Fruit fly (Drosophila melanogaster) whole organism, adult: ENCODE data around the gene CG31099.

Experiments used
- CG11617 ChIP-seq: fragments of 200-800 bp; sonication (Bioruptor generic); optimal IDR thresholded peaks from 2 replicates; lab custom pipeline; 2017; ENCODE audit warnings: mild to moderate bottlenecking, missing biosample characterization, missing genetic modification reagents, missing genetic modification characterization
- CG14711 ChIP-seq: fragments of 200-800 bp; sonication (Bioruptor generic); optimal IDR thresholded peaks from 2 replicates; lab custom pipeline; 2018; ENCODE audit warnings: missing biosample characterization, mild to moderate bottlenecking, missing genetic modification characterization, moderate library complexity
- CG1620 ChIP-seq: fragments of 200-800 bp; sonication (Bioruptor generic); optimal IDR thresholded peaks from 2 replicates; lab custom pipeline; 2016; ENCODE audit warnings: missing biosample characterization, missing genetic modification characterization
- CG7045 ChIP-seq: fragments of 200-800 bp; sonication (Bioruptor generic); optimal IDR thresholded peaks from 2 replicates; lab custom pipeline; 2017; ENCODE audit warnings: missing biosample characterization, mild to moderate bottlenecking, missing genetic modification characterization
- bab1 ChIP-seq: fragments of 200-800 bp; sonication (Bioruptor generic); optimal IDR thresholded peaks from 3 replicates; lab custom pipeline; 2019; ENCODE audit warnings: missing biosample characterization, mild to moderate bottlenecking, missing genetic modification characterization, moderate library complexity
- cnc ChIP-seq, 2 experiments: fragments of >200 bp; optimal IDR thresholded peaks; 2 replicates each; lab custom pipeline; 2017

dm6 chr3R:25285173-25285572, 25.6 kb downstream of the CG31099 start, which contains the start of gene CG31104:
- TF ChIP-seq CG14711 (tag; lab: Kevin White, UChicago) (no peak), CG1620 (GFP tag; lab: Kevin White, UChicago) (no peak), CG11617 (GFP tag; lab: Kevin White, UChicago) (no peak), bab1 (GFP tag; lab: Kevin White, UChicago) (no peak), CG7045 (GFP tag; lab: Kevin White, UChicago) (no peak), cnc (optimal IDR thresholded peaks at IDR 0.05; lab: Kevin White, UChicago) (no peak)
